Fruit fly (Drosophila melanogaster) whole organism: Measurements from ENCODE around the gene CG45099.

Experiments used
- CG8478 ChIP-seq: fragments of >200 bp; optimal IDR thresholded peaks from 2 replicates; lab custom pipeline; 2018; ENCODE audit warnings: inconsistent platforms
- EcR ChIP-seq, 2 experiments: fragments of >200 bp; optimal IDR thresholded peaks; 2 replicates each; lab custom pipeline; 2017; ENCODE audit warnings: missing biosample characterization in 2 of 2, missing genetic modification characterization in 2 of 2, missing genetic modification reagents in 2 of 2
- pan ChIP-seq: fragments of >200 bp; optimal IDR thresholded peaks from 2 replicates; lab custom pipeline; 2017
- psq ChIP-seq: fragments of >200 bp; optimal IDR thresholded peaks from 2 replicates; lab custom pipeline; 2017
- usp ChIP-seq: fragments of >200 bp; optimal IDR thresholded peaks from 2 replicates; lab custom pipeline; 2017; ENCODE audit warnings: missing biosample characterization, missing genetic modification characterization, mixed read lengths

DNA sequence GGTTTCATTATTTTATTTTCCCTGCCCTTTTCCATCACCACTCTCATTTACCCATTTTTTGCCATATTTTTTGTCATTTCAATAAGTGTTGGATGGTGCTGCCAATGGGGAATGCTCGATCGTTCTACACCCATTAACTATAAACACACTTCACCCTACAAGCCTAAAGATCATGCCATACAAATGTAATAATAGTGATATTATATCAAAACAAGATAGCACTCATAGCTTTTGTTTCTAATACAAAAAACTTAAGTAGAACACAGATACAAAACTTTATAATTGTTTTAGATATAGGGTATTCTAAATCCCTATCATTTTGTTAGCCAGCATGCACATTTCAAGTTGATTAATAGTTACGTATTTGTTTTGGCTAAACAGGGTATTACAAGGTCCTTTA, 34.4 kb downstream of the CG45099 start:
- no peak for TF ChIP-seq EcR (GFP tag; optimal IDR thresholded peaks at IDR 0.05; lab: Kevin White, UChicago)
- TF ChIP-seq pan (lab: Kevin White, UChicago): peak; percentile 52
- no peak for TF ChIP-seq psq (lab: Kevin White, UChicago)
- TF ChIP-seq usp: no peak
- TF ChIP-seq CG8478: no peak
